Fruit fly (Drosophila melanogaster) whole organism, prepupa: ENCODE data around the gene Tmf.

Experiments
- Blimp-1 ChIP-seq: fragments of 200-800 bp; sonication (Bioruptor generic); optimal IDR thresholded peaks from 3 replicates; lab custom pipeline; 2017; ENCODE audit warnings: missing biosample characterization, missing genetic modification characterization, mild to moderate bottlenecking, moderate library complexity, missing genetic modification reagents
- CG10669 ChIP-seq: fragments of 200-800 bp; sonication (Bioruptor generic); optimal IDR thresholded peaks from 3 replicates; lab custom pipeline; 2018; ENCODE audit warnings: missing biosample characterization, mild to moderate bottlenecking, missing genetic modification characterization, moderate library complexity
- CG11294 ChIP-seq: fragments of 200-800 bp; sonication (Bioruptor generic); IDR thresholded peaks from 2 replicates; pipeline ENCODE4 v1.3.6; 2022; ENCODE audit warnings: missing biosample characterization, missing genetic modification characterization
- CG11762 ChIP-seq: fragments of 200-800 bp; sonication (Bioruptor generic); optimal IDR thresholded peaks from 3 replicates; lab custom pipeline; 2016; ENCODE audit warnings: missing biosample characterization, missing genetic modification characterization; ENCODE audit not compliant: insufficient read depth
- CG11902 ChIP-seq: fragments of 200-800 bp; sonication (Bioruptor generic); optimal IDR thresholded peaks from 3 replicates; lab custom pipeline; 2016; ENCODE audit warnings: missing biosample characterization, missing genetic modification characterization
- CG15336 ChIP-seq: fragments of 200-800 bp; sonication (Bioruptor generic); IDR thresholded peaks from 2 replicates; pipeline ENCODE4 v1.3.6; 2022; ENCODE audit warnings: missing biosample characterization, missing genetic modification characterization
- CG1621 ChIP-seq: fragments of 200-800 bp; sonication (Bioruptor generic); optimal IDR thresholded peaks from 3 replicates; lab custom pipeline; 2018; ENCODE audit warnings: missing biosample characterization, mild to moderate bottlenecking, missing genetic modification characterization
- CG3032 ChIP-seq: fragments of 200-800 bp; optimal IDR thresholded peaks from 2 replicates; lab custom pipeline; 2019; ENCODE audit warnings: missing biosample characterization, mild to moderate bottlenecking, missing genetic modification characterization, moderate library complexity
- CG32006 ChIP-seq: fragments of 200-800 bp; sonication (Bioruptor generic); optimal IDR thresholded peaks from 3 replicates; lab custom pipeline; 2017; ENCODE audit warnings: missing biosample characterization, mild to moderate bottlenecking, missing genetic modification characterization
- CG34406 ChIP-seq: fragments of 200-800 bp; sonication (Bioruptor generic); optimal IDR thresholded peaks from 3 replicates; lab custom pipeline; 2016; ENCODE audit warnings: missing biosample characterization, missing genetic modification characterization
- CG3919 ChIP-seq: fragments of 200-800 bp; sonication (Bioruptor generic); optimal IDR thresholded peaks from 3 replicates; lab custom pipeline; 2016; ENCODE audit warnings: missing biosample characterization, missing genetic modification characterization
- CG6163 ChIP-seq: fragments of 200-800 bp; sonication (Bioruptor generic); IDR thresholded peaks from 3 replicates; pipeline ENCODE4 v1.3.6; 2022; ENCODE audit warnings: missing biosample characterization, missing genetic modification characterization
- CG6792 ChIP-seq: fragments of 200-800 bp; sonication (Bioruptor generic); optimal IDR thresholded peaks from 3 replicates; lab custom pipeline; 2016; ENCODE audit warnings: missing biosample characterization, missing genetic modification characterization
- CG6854 ChIP-seq: fragments of 200-800 bp; sonication (Bioruptor generic); optimal IDR thresholded peaks from 2 replicates; lab custom pipeline; 2017; ENCODE audit warnings: missing biosample characterization, mild to moderate bottlenecking, missing genetic modification characterization
- CG7368 ChIP-seq: fragments of 200-800 bp; sonication (Bioruptor generic); optimal IDR thresholded peaks from 3 replicates; lab custom pipeline; 2016; ENCODE audit warnings: missing biosample characterization, missing genetic modification characterization
- CG8119 ChIP-seq: fragments of 200-800 bp; sonication (Bioruptor generic); IDR thresholded peaks from 3 replicates; pipeline ENCODE4 v1.3.6; 2022; ENCODE audit warnings: missing biosample characterization, missing genetic modification characterization
- CG8319 ChIP-seq: fragments of 200-800 bp; sonication (Bioruptor generic); optimal IDR thresholded peaks from 3 replicates; lab custom pipeline; 2016; ENCODE audit warnings: missing biosample characterization, missing genetic modification characterization
- CG8632 ChIP-seq: fragments of 200-800 bp; sonication (Bioruptor generic); optimal IDR thresholded peaks from 3 replicates; lab custom pipeline; 2016; ENCODE audit warnings: missing biosample characterization, missing genetic modification characterization
- CG9139 ChIP-seq: fragments of 200-800 bp; sonication (Bioruptor generic); optimal IDR thresholded peaks from 3 replicates; lab custom pipeline; 2017; ENCODE audit warnings: missing biosample characterization, mild to moderate bottlenecking, missing genetic modification characterization
- Eip75B ChIP-seq: fragments of 200-800 bp; sonication (Bioruptor generic); optimal IDR thresholded peaks from 3 replicates; lab custom pipeline; 2016; ENCODE audit warnings: missing biosample characterization, missing genetic modification characterization
- Eip78C ChIP-seq: fragments of 200-800 bp; sonication (Bioruptor generic); peaks from one replicate; lab custom pipeline; 2016; ENCODE audit warnings: missing biosample characterization, missing genetic modification characterization
- Eip93F ChIP-seq: fragments of 200-800 bp; sonication (Bioruptor generic); optimal IDR thresholded peaks from 2 replicates; lab custom pipeline; 2016; ENCODE audit warnings: missing biosample characterization, mild to moderate bottlenecking, missing genetic modification characterization
- Ets96B ChIP-seq: fragments of 200-800 bp; optimal IDR thresholded peaks from 2 replicates; lab custom pipeline; 2019; ENCODE audit warnings: missing biosample characterization, mild to moderate bottlenecking, missing genetic modification characterization, moderate library complexity
- Gug ChIP-seq: fragments of 200-800 bp; sonication (Bioruptor generic); IDR thresholded peaks from 2 replicates; pipeline ENCODE4 v1.3.6; 2022; ENCODE audit warnings: missing biosample characterization, missing genetic modification characterization
- Hr39 ChIP-seq: fragments of 200-800 bp; sonication (Bioruptor generic); optimal IDR thresholded peaks from 2 replicates; lab custom pipeline; 2016; ENCODE audit warnings: missing biosample characterization, missing genetic modification characterization
- Hr4 ChIP-seq: fragments of 200-800 bp; sonication (Bioruptor generic); optimal IDR thresholded peaks from 3 replicates; lab custom pipeline; 2016; ENCODE audit warnings: missing biosample characterization, missing genetic modification characterization
- Lpt ChIP-seq: fragments of 200-800 bp; sonication (Bioruptor generic); optimal IDR thresholded peaks from 3 replicates; lab custom pipeline; 2016; ENCODE audit warnings: missing biosample characterization, missing genetic modification characterization
- Smox ChIP-seq: fragments of 200-800 bp; sonication (Bioruptor generic); optimal IDR thresholded peaks from 3 replicates; lab custom pipeline; 2016; ENCODE audit warnings: missing biosample characterization, missing genetic modification characterization
- Sox102F ChIP-seq: fragments of 200-800 bp; sonication (Bioruptor generic); optimal IDR thresholded peaks from 2 replicates; lab custom pipeline; 2016; ENCODE audit warnings: missing biosample characterization, mild to moderate bottlenecking, missing genetic modification characterization
- Sox14 ChIP-seq: fragments of 200-800 bp; sonication (Bioruptor generic); optimal IDR thresholded peaks from 3 replicates; lab custom pipeline; 2016; ENCODE audit warnings: missing biosample characterization, missing genetic modification characterization
- Sox15 ChIP-seq: fragments of 200-800 bp; sonication (Bioruptor generic); optimal IDR thresholded peaks from 3 replicates; lab custom pipeline; 2016; ENCODE audit warnings: missing biosample characterization, missing genetic modification characterization
- acj6 ChIP-seq: fragments of 200-800 bp; sonication (Bioruptor generic); optimal IDR thresholded peaks from 3 replicates; lab custom pipeline; 2016; ENCODE audit warnings: missing biosample characterization, missing genetic modification characterization
- dac ChIP-seq: fragments of 200-800 bp; sonication (Bioruptor generic); optimal IDR thresholded peaks from 2 replicates; lab custom pipeline; 2017; ENCODE audit warnings: missing biosample characterization, mild to moderate bottlenecking, missing genetic modification characterization
- dsx ChIP-seq: fragments of 200-800 bp; optimal IDR thresholded peaks from 3 replicates; lab custom pipeline; 2019; ENCODE audit warnings: missing biosample characterization, mild to moderate bottlenecking, missing genetic modification characterization, moderate library complexity; ENCODE audit not compliant: poor library complexity, severe bottlenecking
- eg ChIP-seq: fragments of 200-800 bp; sonication (Bioruptor generic); IDR thresholded peaks from 3 replicates; pipeline ENCODE4 v1.3.6; 2022; ENCODE audit warnings: missing biosample characterization, missing genetic modification characterization
- esn ChIP-seq: fragments of 200-800 bp; sonication (Bioruptor generic); optimal IDR thresholded peaks from 2 replicates; lab custom pipeline; 2016; ENCODE audit warnings: missing biosample characterization, mild to moderate bottlenecking, missing genetic modification characterization, moderate library complexity
- fd59A ChIP-seq: fragments of 200-800 bp; sonication (Bioruptor generic); optimal IDR thresholded peaks from 2 replicates; lab custom pipeline; 2017; ENCODE audit warnings: missing biosample characterization, mild to moderate bottlenecking, missing genetic modification characterization, missing genetic modification reagents
- fd85E ChIP-seq: fragments of 200-800 bp; sonication (Bioruptor generic); optimal IDR thresholded peaks from 3 replicates; lab custom pipeline; 2016; ENCODE audit warnings: missing biosample characterization, missing genetic modification characterization
- fkh ChIP-seq: fragments of 200-800 bp; sonication (Bioruptor generic); optimal IDR thresholded peaks from 3 replicates; lab custom pipeline; 2017; ENCODE audit warnings: missing biosample characterization, mild to moderate bottlenecking, missing genetic modification characterization, moderate library complexity
- lz ChIP-seq: fragments of 200-800 bp; sonication (Bioruptor generic); optimal IDR thresholded peaks from 3 replicates; lab custom pipeline; 2016; ENCODE audit warnings: missing biosample characterization, missing genetic modification characterization
- net ChIP-seq: fragments of 200-800 bp; sonication (Bioruptor generic); optimal IDR thresholded peaks from 3 replicates; lab custom pipeline; 2016; ENCODE audit warnings: missing biosample characterization, missing genetic modification characterization
- pdm3 ChIP-seq: fragments of 200-800 bp; sonication (Bioruptor generic); optimal IDR thresholded peaks from 3 replicates; lab custom pipeline; 2016; ENCODE audit warnings: missing biosample characterization, missing genetic modification characterization
- spab ChIP-seq: fragments of 200-800 bp; sonication (Bioruptor generic); optimal IDR thresholded peaks from 2 replicates; lab custom pipeline; 2017; ENCODE audit warnings: missing biosample characterization, mild to moderate bottlenecking, missing genetic modification characterization, missing genetic modification reagents
- ss ChIP-seq, 2 experiments: fragments of 200-800 bp; sonication (Bioruptor generic); optimal IDR thresholded peaks; 2 replicates in 1 of 2; 3 replicates in 1 of 2; lab custom pipeline; 2017 to 2018; ENCODE audit warnings: mild to moderate bottlenecking in 2 of 2, missing biosample characterization in 2 of 2, missing genetic modification characterization in 2 of 2, moderate library complexity in 1 of 2
- svp ChIP-seq: fragments of 200-800 bp; sonication (Bioruptor generic); peaks from one replicate; lab custom pipeline; 2016; ENCODE audit warnings: missing biosample characterization, missing genetic modification characterization
- topi ChIP-seq: fragments of 200-800 bp; sonication (Bioruptor generic); optimal IDR thresholded peaks from 3 replicates; lab custom pipeline; 2016; ENCODE audit warnings: missing biosample characterization, missing genetic modification characterization

Gene Tmf

dm6 chrX:6855366-6856200 lies 11.4 kb downstream of the Tmf start (continued):
- TF ChIP-seq dac (GFP tag; lab: Kevin White, UChicago), result peak; percentile 86
- peak; percentile 95 for TF ChIP-seq esn (GFP tag; lab: Kevin White, UChicago)
- peak; percentile 85 for TF ChIP-seq dsx
- peak; percentile 66 for TF ChIP-seq spab (GFP tag; lab: Kevin White, UChicago)
- peak; percentile 50 for TF ChIP-seq CG9139 (GFP tag; lab: Kevin White, UChicago)
- TF ChIP-seq CG1621, result peak; percentile 73
- peak; percentile 95 for TF ChIP-seq svp
- peak; percentile 94 for TF ChIP-seq acj6
- TF ChIP-seq CG8319 (GFP tag; lab: Kevin White, UChicago), result peak; percentile 63
- peak; percentile 77; the same call in 2 of the 3 replicates for TF ChIP-seq CG6163 (GFP tag; lab: Robert Waterston, UW)
- TF ChIP-seq CG6854 (GFP tag; lab: Kevin White, UChicago), result no peak
- TF ChIP-seq Eip75B (GFP tag; lab: Kevin White, UChicago), result peak; percentile 92
- peak; percentile 95 for TF ChIP-seq pdm3 (GFP tag; lab: Kevin White, UChicago)
- TF ChIP-seq Gug (GFP tag; lab: Robert Waterston, UW), result peak; percentile 49
- peak; percentile 95 for TF ChIP-seq lz

dm6 chrX:6856332-6856995 lies 12.3 kb downstream of the Tmf start:
- TF ChIP-seq CG11902 (peak; percentile 7), CG10669 (GFP tag; lab: Kevin White, UChicago) (peak; percentile 42), fd59A (GFP tag; lab: Kevin White, UChicago) (no peak), Hr4 (GFP tag; lab: Kevin White, UChicago) (peak; percentile 53), CG15336 (peak; percentile 72), CG3032 (tag; lab: Kevin White, UChicago) (peak; percentile 10), CG11294 (GFP tag; lab: Robert Waterston, UW) (peak; percentile 54), CG8632 (GFP tag; lab: Kevin White, UChicago) (peak; percentile 56), CG6854 (GFP tag; lab: Kevin White, UChicago) (no peak), Ets96B (tag; lab: Kevin White, UChicago) (peak; percentile 26), esn (GFP tag; lab: Kevin White, UChicago) (peak; percentile 70), lz (peak; percentile 60), Lpt (peak; percentile 12), Sox102F (peak; percentile 8), Sox15 (GFP tag; lab: Kevin White, UChicago) (peak; percentile 7), dac (GFP tag; lab: Kevin White, UChicago) (peak; percentile 13), CG1621 (no peak), eg (GFP tag; lab: Robert Waterston, UW) (peak; percentile 83), Smox (GFP tag; lab: Kevin White, UChicago) (peak; percentile 46), dsx (peak; percentile 26), CG7368 (peak; percentile 2), fd85E (no peak), CG8119 (peak; percentile 79), Eip93F (GFP tag; lab: Kevin White, UChicago) (no peak), CG34406 (GFP tag; lab: Kevin White, UChicago) (peak; percentile 51), net (peak; percentile 46), topi (GFP tag; lab: Kevin White, UChicago) (peak; percentile 63), Hr39 (GFP tag; lab: Kevin White, UChicago) (peak; percentile 57), CG3919 (GFP tag; lab: Kevin White, UChicago) (peak; percentile 56), Eip75B (GFP tag; lab: Kevin White, UChicago) (peak; percentile 29), Sox14 (peak; percentile 17), CG11762 (GFP tag; lab: Kevin White, UChicago) (no peak), Eip78C (peak; percentile 87), fkh (no peak), CG6792 (GFP tag; lab: Kevin White, UChicago) (peak; percentile 32), ss (GFP tag; optimal IDR thresholded peaks at IDR 0.05; lab: Kevin White, UChicago) (peak in 1 of 2 experiments; percentile 23), Blimp-1 (GFP tag; lab: Kevin White, UChicago) (peak; percentile 48), svp (peak; percentile 77), CG32006 (peak; percentile 79)
